Worm (Caenorhabditis elegans) whole organism, young adult: ENCODE results near the gene C37C3.10.

Experiments used
- K12H6.12 ChIP-seq: fragments of 200-800 bp; sonication (Bioruptor generic); optimal IDR thresholded peaks from 2 replicates; lab custom pipeline; 2018; ENCODE audit warnings: mild to moderate bottlenecking, missing genetic modification characterization, missing compliant biosample characterization
- Y79H2A.3 ChIP-seq: fragments of 200-800 bp; sonication (Bioruptor generic); conservative IDR thresholded peaks from 2 replicates; pipeline ENCODE4 v1.3.6; 2022; ENCODE audit warnings: missing genetic modification reagents, missing genetic modification characterization, missing compliant biosample characterization
- ZK185.1 ChIP-seq: sonication (generic microtip); optimal IDR thresholded peaks from 2 replicates; lab custom pipeline; 2016; ENCODE audit warnings: mild to moderate bottlenecking, missing genetic modification characterization, missing compliant biosample characterization; ENCODE audit not compliant: poor library complexity, severe bottlenecking
- aptf-3 ChIP-seq: fragments of 200-800 bp; sonication (Bioruptor generic); IDR thresholded peaks from 2 replicates; pipeline ENCODE4 v1.3.6; 2022; ENCODE audit warnings: missing genetic modification characterization, missing compliant biosample characterization
- bed-1 ChIP-seq: fragments of 200-800 bp; sonication (Bioruptor generic); IDR thresholded peaks from 2 replicates; pipeline ENCODE4 v1.3.6; 2022; ENCODE audit warnings: missing genetic modification reagents, missing genetic modification characterization, missing compliant biosample characterization
- sea-2 ChIP-seq: fragments of 200-800 bp; sonication (Bioruptor generic); IDR thresholded peaks from 2 replicates; pipeline ENCODE4 v1.3.6; 2022; ENCODE audit warnings: missing genetic modification characterization, missing compliant biosample characterization
- snpc-4 ChIP-seq, 5 experiments: fragments of 150-350 bp in 1 of 5; sonication (generic microtip) in 4 of 5; optimal IDR thresholded peaks; 2 replicates each; lab custom pipeline; 2014 to 2018; ENCODE audit warnings: missing genetic modification characterization in 5 of 5, missing biosample characterization in 3 of 5, antibody characterized with exemption in 2 of 5, mild to moderate bottlenecking in 2 of 5, missing compliant biosample characterization in 2 of 5, missing genotype in 2 of 5, moderate library complexity in 2 of 5, missing genetic modification reagents in 1 of 5
- tbx-9 ChIP-seq: sonication (generic microtip); optimal IDR thresholded peaks from 2 replicates; lab custom pipeline; 2016; ENCODE audit warnings: borderline replicate concordance, missing genetic modification characterization, inconsistent platforms, missing compliant biosample characterization
- ztf-22 ChIP-seq: fragments of 200-800 bp; sonication (Bioruptor generic); optimal IDR thresholded peaks from 2 replicates; lab custom pipeline; 2018; ENCODE audit warnings: mild to moderate bottlenecking, missing genetic modification characterization, moderate library complexity, missing compliant biosample characterization

DNA sequence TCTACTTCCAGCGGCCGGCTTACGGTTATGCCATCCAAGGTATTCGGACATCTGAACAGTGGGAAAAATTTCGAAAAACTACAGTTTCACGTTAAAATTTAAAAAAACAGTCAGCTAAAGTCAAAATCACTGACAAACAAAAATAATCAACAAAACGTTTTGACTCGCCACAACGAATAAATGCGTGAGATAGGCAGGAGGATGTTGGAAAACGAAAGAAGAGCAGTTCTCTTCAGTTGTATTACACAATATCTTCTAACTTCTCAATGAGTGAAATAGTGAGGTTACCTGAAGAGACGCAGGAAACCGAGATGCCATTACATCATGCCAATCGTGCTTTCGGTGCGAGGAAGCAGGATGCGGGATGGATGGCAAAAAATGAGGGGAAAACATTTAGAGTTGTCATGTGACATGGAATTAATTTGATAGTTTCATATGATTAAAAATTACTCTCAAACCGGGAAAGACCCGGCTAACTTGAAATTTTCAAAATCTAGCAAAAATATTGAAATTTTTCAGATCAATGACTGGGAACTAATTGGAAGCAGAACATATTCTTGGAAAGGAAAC, 31.0 kb upstream of the C37C3.10 start, which contains the start of gene F40A3.6:
- no peak for TF ChIP-seq sea-2 (GFP tag; lab: Robert Waterston, UW)
- no peak for TF ChIP-seq Y79H2A.3 (GFP tag; lab: Robert Waterston, UW)
- no peak for TF ChIP-seq snpc-4 (GFP tag; optimal IDR thresholded peaks at IDR 0.05; lab: Kevin White, UChicago)
- TF ChIP-seq snpc-4 (tag; optimal IDR thresholded peaks at IDR 0.05; lab: Kevin White, UChicago): no peak
- no peak for TF ChIP-seq ZK185.1
- no peak for TF ChIP-seq aptf-3 (GFP tag; lab: Robert Waterston, UW)
- TF ChIP-seq K12H6.12: no peak
- no peak for TF ChIP-seq bed-1
- no peak for TF ChIP-seq tbx-9 (tag; lab: Kevin White, UChicago)
- no peak for TF ChIP-seq ztf-22 (GFP tag; lab: Kevin White, UChicago)
